Fruit fly (Drosophila melanogaster) whole organism, embryonic: Measurements from ENCODE around the gene CG32720.

ENCODE experiments used
- CG10267 ChIP-seq: fragments of 200-800 bp; sonication (Bioruptor generic); optimal IDR thresholded peaks from 2 replicates; lab custom pipeline; 2018; ENCODE audit warnings: missing biosample characterization, mild to moderate bottlenecking, missing genetic modification characterization, moderate library complexity
- CG10979 ChIP-seq: fragments of 200-800 bp; sonication (Bioruptor generic); optimal IDR thresholded peaks from 2 replicates; lab custom pipeline; 2018; ENCODE audit warnings: missing biosample characterization, mild to moderate bottlenecking, missing genetic modification characterization, moderate library complexity
- CG11560 ChIP-seq: fragments of 200-800 bp; sonication (Bioruptor generic); IDR thresholded peaks from 3 replicates; pipeline ENCODE4 v1.3.6; 2022; ENCODE audit warnings: missing biosample characterization, missing genetic modification characterization
- CG12744 ChIP-seq: fragments of 200-800 bp; sonication (Bioruptor generic); optimal IDR thresholded peaks from 2 replicates; lab custom pipeline; 2016; ENCODE audit warnings: missing biosample characterization, missing genetic modification characterization
- CG12942 ChIP-seq: fragments of 200-800 bp; sonication (Bioruptor generic); optimal IDR thresholded peaks from 3 replicates; lab custom pipeline; 2016; ENCODE audit warnings: missing biosample characterization, missing genetic modification characterization
- CG13894 ChIP-seq: fragments of 200-800 bp; sonication (Bioruptor generic); optimal IDR thresholded peaks from 3 replicates; lab custom pipeline; 2018; ENCODE audit warnings: missing biosample characterization, mild to moderate bottlenecking, missing genetic modification characterization, moderate library complexity
- CG14965 ChIP-seq: fragments of 200-800 bp; sonication (Bioruptor generic); optimal IDR thresholded peaks from 2 replicates; lab custom pipeline; 2016; ENCODE audit warnings: missing biosample characterization, missing genetic modification characterization, borderline replicate concordance
- CG1602 ChIP-seq: fragments of 200-800 bp; sonication (Bioruptor generic); optimal IDR thresholded peaks from 3 replicates; lab custom pipeline; 2016; ENCODE audit warnings: missing biosample characterization, missing genetic modification characterization
- CG17361 ChIP-seq: fragments of 200-800 bp; sonication (Bioruptor generic); IDR thresholded peaks from 3 replicates; pipeline ENCODE4 v1.3.6; 2022; ENCODE audit warnings: missing biosample characterization, missing genetic modification characterization
- CG17568 ChIP-seq: fragments of 200-800 bp; sonication (Bioruptor generic); optimal IDR thresholded peaks from 2 replicates; lab custom pipeline; 2018; ENCODE audit warnings: missing biosample characterization, mild to moderate bottlenecking, missing genetic modification characterization, moderate library complexity
- CG18476 ChIP-seq: fragments of 200-800 bp; sonication (Bioruptor generic); optimal IDR thresholded peaks from 2 replicates; lab custom pipeline; 2016; ENCODE audit warnings: missing biosample characterization, mild to moderate bottlenecking, missing genetic modification characterization
- CG2116 ChIP-seq: fragments of 200-800 bp; sonication (Bioruptor generic); optimal IDR thresholded peaks from 3 replicates; lab custom pipeline; 2018; ENCODE audit warnings: missing biosample characterization, mild to moderate bottlenecking, missing genetic modification characterization
- CG2120 ChIP-seq: fragments of 200-800 bp; sonication (Bioruptor generic); optimal IDR thresholded peaks from 3 replicates; lab custom pipeline; 2016; ENCODE audit warnings: missing biosample characterization, missing genetic modification characterization
- CG30020 ChIP-seq: fragments of 200-800 bp; optimal IDR thresholded peaks from 2 replicates; lab custom pipeline; 2019; ENCODE audit warnings: missing biosample characterization, mild to moderate bottlenecking, missing genetic modification characterization, moderate library complexity
- CG4282 ChIP-seq: fragments of 200-800 bp; sonication (Bioruptor generic); optimal IDR thresholded peaks from 2 replicates; lab custom pipeline; 2016; ENCODE audit warnings: missing biosample characterization, missing genetic modification characterization
- CG4360 ChIP-seq: fragments of 200-800 bp; sonication (Bioruptor generic); IDR thresholded peaks from 2 replicates; pipeline ENCODE4 v1.3.6; 2022; ENCODE audit warnings: missing biosample characterization, missing genetic modification characterization
- CG5953 ChIP-seq: fragments of 200-800 bp; sonication (Bioruptor generic); IDR thresholded peaks from 2 replicates; pipeline ENCODE4 v1.3.6; 2022; ENCODE audit warnings: missing biosample characterization, missing genetic modification characterization
- CG6765 ChIP-seq: fragments of 200-800 bp; sonication (Bioruptor generic); optimal IDR thresholded peaks from 3 replicates; lab custom pipeline; 2017; ENCODE audit warnings: missing biosample characterization, mild to moderate bottlenecking, missing genetic modification characterization
- CG6854 ChIP-seq: fragments of 200-800 bp; sonication (Bioruptor generic); optimal IDR thresholded peaks from 3 replicates; lab custom pipeline; 2017; ENCODE audit warnings: missing biosample characterization, mild to moderate bottlenecking, missing genetic modification characterization
- CG8478 ChIP-seq: fragments of >200 bp; optimal IDR thresholded peaks from 2 replicates; lab custom pipeline; 2018
- CG8924 ChIP-seq: fragments of 200-800 bp; optimal IDR thresholded peaks from 3 replicates; lab custom pipeline; 2019; ENCODE audit warnings: missing biosample characterization, mild to moderate bottlenecking, missing genetic modification characterization, moderate library complexity
- D19A ChIP-seq: fragments of 200-800 bp; optimal IDR thresholded peaks from 3 replicates; lab custom pipeline; 2019; ENCODE audit warnings: missing biosample characterization, mild to moderate bottlenecking, missing genetic modification characterization, moderate library complexity
- Dll ChIP-seq: fragments of 200-800 bp; sonication (Bioruptor generic); IDR thresholded peaks from 4 replicates; pipeline ENCODE4 v1.3.6; 2022; ENCODE audit warnings: missing biosample characterization, missing genetic modification characterization; ENCODE audit not compliant: partially characterized antibody
- Dref ChIP-seq: fragments of 200-800 bp; sonication (Bioruptor generic); IDR thresholded peaks from 2 replicates; pipeline ENCODE4 v1.3.6; 2022; ENCODE audit warnings: missing biosample characterization, missing genetic modification characterization
- Mrtf ChIP-seq: fragments of 200-800 bp; sonication (Bioruptor generic); IDR thresholded peaks from 3 replicates; pipeline ENCODE4 v1.3.6; 2022; ENCODE audit warnings: missing biosample characterization, missing genetic modification characterization
- Nf-YB ChIP-seq: fragments of 200-800 bp; sonication (Bioruptor generic); optimal IDR thresholded peaks from 3 replicates; lab custom pipeline; 2019; ENCODE audit warnings: missing biosample characterization, mild to moderate bottlenecking, missing genetic modification characterization, moderate library complexity
- Rx ChIP-seq: fragments of 200-800 bp; sonication (Bioruptor generic); IDR thresholded peaks from 2 replicates; pipeline ENCODE4 v1.3.6; 2022; ENCODE audit warnings: missing biosample characterization, missing genetic modification characterization
- Sox100B ChIP-seq: fragments of 200-800 bp; sonication (Bioruptor generic); optimal IDR thresholded peaks from 3 replicates; lab custom pipeline; 2018; ENCODE audit warnings: missing biosample characterization, mild to moderate bottlenecking, missing genetic modification characterization
- Sry-δ ChIP-seq: fragments of 200-800 bp; sonication (Bioruptor generic); optimal IDR thresholded peaks from 2 replicates; lab custom pipeline; 2016; ENCODE audit warnings: missing biosample characterization, missing genetic modification characterization
- Stat92E ChIP-seq, 3 experiments: fragments of >200 bp in 2 of 3; fragments of 200-800 bp in 1 of 3; sonication (Bioruptor generic) in 1 of 3; optimal IDR thresholded peaks; 2 replicates each; lab custom pipeline; 2017 to 2019; ENCODE audit warnings: missing biosample characterization in 3 of 3, missing genetic modification characterization in 3 of 3, mild to moderate bottlenecking in 1 of 3, moderate library complexity in 1 of 3
- az2 ChIP-seq: fragments of 200-800 bp; sonication (Bioruptor generic); optimal IDR thresholded peaks from 3 replicates; lab custom pipeline; 2016; ENCODE audit warnings: missing biosample characterization, missing genetic modification characterization
- bcd ChIP-seq: fragments of 200-800 bp; sonication (Bioruptor generic); optimal IDR thresholded peaks from 2 replicates; lab custom pipeline; 2017; ENCODE audit warnings: missing biosample characterization, mild to moderate bottlenecking, missing genetic modification characterization
- chm ChIP-seq: fragments of 200-800 bp; sonication (Bioruptor generic); IDR thresholded peaks from 2 replicates; pipeline ENCODE4 v1.3.6; 2022; ENCODE audit warnings: missing biosample characterization, missing genetic modification characterization
- croc ChIP-seq: fragments of 200-800 bp; sonication (Bioruptor generic); conservative IDR thresholded peaks from 3 replicates; pipeline ENCODE4 v1.3.6; 2022; ENCODE audit warnings: missing biosample characterization, missing genetic modification characterization
- fd3F ChIP-seq: fragments of 200-800 bp; sonication (Bioruptor generic); optimal IDR thresholded peaks from 2 replicates; lab custom pipeline; 2018; ENCODE audit warnings: missing biosample characterization, mild to moderate bottlenecking, missing genetic modification characterization, moderate library complexity
- fd96Cb ChIP-seq: fragments of 200-800 bp; sonication (Bioruptor generic); optimal IDR thresholded peaks from 2 replicates; lab custom pipeline; 2018; ENCODE audit warnings: missing biosample characterization, mild to moderate bottlenecking, missing genetic modification characterization, moderate library complexity
- gcm ChIP-seq: fragments of 200-800 bp; sonication (Bioruptor generic); optimal IDR thresholded peaks from 2 replicates; lab custom pipeline; 2019; ENCODE audit warnings: missing biosample characterization, mild to moderate bottlenecking, missing genetic modification characterization, moderate library complexity
- grau ChIP-seq: fragments of 200-800 bp; optimal IDR thresholded peaks from 3 replicates; lab custom pipeline; 2019; ENCODE audit warnings: missing biosample characterization, mild to moderate bottlenecking, missing genetic modification characterization, moderate library complexity
- jumu ChIP-seq: fragments of 200-800 bp; sonication (Bioruptor generic); optimal IDR thresholded peaks from 3 replicates; lab custom pipeline; 2016; ENCODE audit warnings: missing biosample characterization, missing genetic modification characterization
- luna ChIP-seq: fragments of 200-800 bp; sonication (Bioruptor generic); optimal IDR thresholded peaks from 2 replicates; lab custom pipeline; 2016; ENCODE audit warnings: missing biosample characterization, missing genetic modification characterization
- nerfin-1 ChIP-seq: fragments of 200-800 bp; sonication (Bioruptor generic); optimal IDR thresholded peaks from 3 replicates; lab custom pipeline; 2019; ENCODE audit warnings: missing biosample characterization, mild to moderate bottlenecking, missing genetic modification characterization, moderate library complexity
- oc ChIP-seq: fragments of 200-800 bp; sonication (Bioruptor generic); optimal IDR thresholded peaks from 2 replicates; lab custom pipeline; 2018; ENCODE audit warnings: missing biosample characterization, mild to moderate bottlenecking, missing genetic modification characterization, moderate library complexity
- onecut ChIP-seq: fragments of 200-800 bp; sonication (Bioruptor generic); IDR thresholded peaks from 2 replicates; pipeline ENCODE4 v1.3.6; 2022; ENCODE audit warnings: missing biosample characterization, missing genetic modification characterization
- pita ChIP-seq: fragments of 200-800 bp; sonication (Bioruptor generic); optimal IDR thresholded peaks from 2 replicates; lab custom pipeline; 2017; ENCODE audit warnings: missing biosample characterization, mild to moderate bottlenecking, missing genetic modification characterization
- rib ChIP-seq: fragments of 200-800 bp; sonication (Bioruptor generic); IDR thresholded peaks from 2 replicates; pipeline ENCODE4 v1.3.6; 2022; ENCODE audit warnings: missing biosample characterization, missing genetic modification characterization
- salm ChIP-seq: fragments of 200-800 bp; sonication (Bioruptor generic); optimal IDR thresholded peaks from 2 replicates; lab custom pipeline; 2018; ENCODE audit warnings: missing biosample characterization, mild to moderate bottlenecking, missing genetic modification characterization
- sens ChIP-seq: fragments of 200-800 bp; sonication (Bioruptor generic); peaks from one replicate; lab custom pipeline; 2016; ENCODE audit warnings: missing biosample characterization, missing genetic modification characterization
- sisA ChIP-seq: fragments of 200-800 bp; sonication (Bioruptor generic); IDR thresholded peaks from 2 replicates; pipeline ENCODE4 v1.3.6; 2022; ENCODE audit warnings: missing biosample characterization, missing genetic modification characterization
- sqz ChIP-seq: fragments of 200-800 bp; sonication (Bioruptor generic); optimal IDR thresholded peaks from 3 replicates; lab custom pipeline; 2018; ENCODE audit warnings: missing biosample characterization, mild to moderate bottlenecking, missing genetic modification characterization
- ssp ChIP-seq: fragments of 200-800 bp; sonication (Bioruptor generic); IDR thresholded peaks from 2 replicates; pipeline ENCODE4 v1.3.6; 2022; ENCODE audit warnings: missing biosample characterization, missing genetic modification characterization
- tx ChIP-seq: fragments of 200-800 bp; sonication (Bioruptor generic); optimal IDR thresholded peaks from 2 replicates; lab custom pipeline; 2016; ENCODE audit warnings: missing biosample characterization, missing genetic modification characterization
- usp ChIP-seq: fragments of >200 bp; optimal IDR thresholded peaks from 2 replicates; lab custom pipeline; 2017; ENCODE audit warnings: missing biosample characterization, missing genetic modification characterization

The CG32720 gene

dm6 chrX:7571200-7571599 lies 34.4 kb upstream of the CG32720 start (continued):
- no peak for TF ChIP-seq Dll (GFP tag; lab: Robert Waterston, UW)
- TF ChIP-seq chm (GFP tag; lab: Robert Waterston, UW): 0 out of 2 replicates have a peak, but pooled peaks have one; percentile 43
- TF ChIP-seq CG5953 (GFP tag; lab: Robert Waterston, UW): no peak
- no peak for TF ChIP-seq pita (GFP tag; lab: Kevin White, UChicago)
- TF ChIP-seq Sox100B (GFP tag; lab: Kevin White, UChicago): peak; percentile 28
- TF ChIP-seq onecut (GFP tag; lab: Robert Waterston, UW): no peak
- no peak for TF ChIP-seq Nf-YB (GFP tag; lab: Kevin White, UChicago)
- no peak for TF ChIP-seq oc (tag; lab: Kevin White, UChicago)
- no peak for TF ChIP-seq fd3F (GFP tag; lab: Kevin White, UChicago)
- no peak for TF ChIP-seq rib (GFP tag; lab: Robert Waterston, UW)
- no peak for TF ChIP-seq CG11560 (tag; lab: Robert Waterston, UW)
- no peak for TF ChIP-seq tx (GFP tag; lab: Kevin White, UChicago)
- TF ChIP-seq CG8924 (tag; lab: Kevin White, UChicago): peak; percentile 33
- TF ChIP-seq gcm: peak; percentile 48
- no peak for TF ChIP-seq usp (GFP tag; lab: Kevin White, UChicago)
- TF ChIP-seq fd96Cb (tag; lab: Kevin White, UChicago): peak; percentile 55
- no peak for TF ChIP-seq CG12744 (GFP tag; lab: Kevin White, UChicago)
- TF ChIP-seq jumu: no peak
- no peak for TF ChIP-seq Sry-δ (GFP tag; lab: Kevin White, UChicago)
- no peak for TF ChIP-seq nerfin-1
- no peak for TF ChIP-seq CG6854 (GFP tag; lab: Kevin White, UChicago)
- TF ChIP-seq CG4282 (GFP tag; lab: Kevin White, UChicago): no peak
- TF ChIP-seq CG1602: peak; percentile 31
- TF ChIP-seq CG6765 (GFP tag; lab: Kevin White, UChicago): no peak
- no peak for TF ChIP-seq Stat92E (GFP tag; optimal IDR thresholded peaks at IDR 0.05; lab: Kevin White, UChicago)
- TF ChIP-seq grau (tag; lab: Kevin White, UChicago): peak; percentile 43
- no peak for TF ChIP-seq bcd (GFP tag; lab: Kevin White, UChicago)
- TF ChIP-seq sisA: 0 out of 2 replicates have a peak, but pooled peaks have one; percentile 15
- no peak for TF ChIP-seq Rx
- TF ChIP-seq Dref: no peak
- TF ChIP-seq CG17361 (GFP tag; lab: Robert Waterston, UW): peak; percentile 52; the same call in 2 of the 3 replicates
- no peak for TF ChIP-seq CG17568 (GFP tag; lab: Kevin White, UChicago)
- TF ChIP-seq salm: no peak
- peak; percentile 32 for TF ChIP-seq CG10267 (tag; lab: Kevin White, UChicago)
- TF ChIP-seq sqz (GFP tag; lab: Kevin White, UChicago): no peak
- peak; percentile 92 for TF ChIP-seq sens (GFP tag; lab: Kevin White, UChicago)
- TF ChIP-seq CG13894 (tag; lab: Kevin White, UChicago): no peak
- no peak for TF ChIP-seq ssp
- peak; percentile 71 for TF ChIP-seq CG10979 (tag; lab: Kevin White, UChicago)
- TF ChIP-seq CG2116 (GFP tag; lab: Kevin White, UChicago): no peak
- no peak for TF ChIP-seq CG8478 (lab: Kevin White, UChicago)
- TF ChIP-seq D19A: peak; percentile 39
- peak; percentile 45; the same call in 2 of the 3 replicates for TF ChIP-seq croc (GFP tag; lab: Robert Waterston, UW)
- TF ChIP-seq CG12942 (GFP tag; lab: Kevin White, UChicago): no peak
- TF ChIP-seq luna: no peak
- no peak for TF ChIP-seq CG14965 (GFP tag; lab: Kevin White, UChicago)
- peak; percentile 50 for TF ChIP-seq az2
- TF ChIP-seq CG30020 (tag; lab: Kevin White, UChicago): no peak
- no peak for TF ChIP-seq Mrtf (GFP tag; lab: Robert Waterston, UW)
- no peak for TF ChIP-seq CG4360 (GFP tag; lab: Robert Waterston, UW)
- no peak for TF ChIP-seq CG2120 (GFP tag; lab: Kevin White, UChicago)
- peak; percentile 13 for TF ChIP-seq CG18476 (GFP tag; lab: Kevin White, UChicago)
